Worm (Caenorhabditis elegans): Measurements from ENCODE around the gene str-233.

DNA sequence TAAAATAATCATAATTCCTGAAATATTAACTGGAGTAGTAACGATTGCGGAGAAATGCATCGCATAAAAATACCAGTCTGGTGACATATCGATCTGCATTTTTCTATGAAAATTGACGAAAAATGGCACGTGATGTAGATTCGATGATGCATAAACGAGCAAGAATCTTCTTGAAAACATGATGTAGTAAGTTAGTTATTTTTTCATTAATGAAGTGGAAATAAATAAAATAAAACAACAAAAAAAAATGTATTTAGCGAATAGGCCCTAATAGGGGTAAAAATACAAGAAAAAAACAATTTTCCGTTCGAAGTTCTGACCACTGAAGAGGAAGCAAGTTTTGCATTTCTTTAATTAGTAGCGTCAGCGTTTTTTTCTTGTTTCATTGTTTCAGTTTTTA lies 44.4 kb downstream of the str-233 start, which contains the start of gene sri-2:
- TF ChIP-seq lin-15B (tag; optimal IDR thresholded peaks at IDR 0.05) (no peak), lsy-2 (tag; optimal IDR thresholded peaks at IDR 0.05) (no peak), ama-1 (optimal IDR thresholded peaks at IDR 0.05) (no peak), R02D3.7 (tag; optimal IDR thresholded peaks at IDR 0.05) (no peak)

All from whole organism, L4 larva.